Fruit fly (Drosophila melanogaster) whole organism: ENCODE measurements around the gene CG7483.

Experiments used
- CG8478 ChIP-seq: fragments of >200 bp; optimal IDR thresholded peaks from 2 replicates; lab custom pipeline; 2018; ENCODE audit warnings: inconsistent platforms
- EcR ChIP-seq, 2 experiments: fragments of >200 bp; optimal IDR thresholded peaks; 2 replicates each; lab custom pipeline; 2017; ENCODE audit warnings: missing biosample characterization in 2 of 2, missing genetic modification characterization in 2 of 2, missing genetic modification reagents in 2 of 2
- psq ChIP-seq: fragments of >200 bp; optimal IDR thresholded peaks from 2 replicates; lab custom pipeline; 2017
- usp ChIP-seq: fragments of >200 bp; optimal IDR thresholded peaks from 2 replicates; lab custom pipeline; 2017; ENCODE audit warnings: missing biosample characterization, missing genetic modification characterization, mixed read lengths

dm6 chr3R:8305110-8305509 is 7.9 kb upstream of the CG7483 start, which contains the start of gene Sgt1:
- no peak for TF ChIP-seq EcR (GFP tag; optimal IDR thresholded peaks at IDR 0.05; lab: Kevin White, UChicago)
- no peak for TF ChIP-seq usp (GFP tag; lab: Kevin White, UChicago)
- no peak for TF ChIP-seq CG8478
- TF ChIP-seq psq (lab: Kevin White, UChicago) = no peak
